Worm (Caenorhabditis elegans) whole organism, L3 larva: ENCODE measurements around the gene Y42H9B.3.

Experiments used
- R02D3.7 ChIP-seq: fragments of 150-350 bp; optimal IDR thresholded peaks from 2 replicates; lab custom pipeline; 2014; ENCODE audit warnings: missing biosample characterization, missing genetic modification characterization
- ama-1 ChIP-seq: fragments of 150-350 bp; optimal IDR thresholded peaks from 2 replicates; lab custom pipeline; 2018
- ceh-16 ChIP-seq: sonication (generic microtip); optimal IDR thresholded peaks from 2 replicates; lab custom pipeline; 2017; ENCODE audit warnings: missing biosample characterization, missing genetic modification characterization
- ceh-28 ChIP-seq: fragments of 150-350 bp; optimal IDR thresholded peaks from 2 replicates; lab custom pipeline; 2014; ENCODE audit warnings: missing biosample characterization, missing genetic modification reagents, missing genetic modification characterization
- ceh-82 ChIP-seq: fragments of 150-350 bp; optimal IDR thresholded peaks from 2 replicates; lab custom pipeline; 2014; ENCODE audit warnings: missing biosample characterization, missing genetic modification characterization
- daf-12 ChIP-seq: fragments of 150-350 bp; optimal IDR thresholded peaks from 2 replicates; lab custom pipeline; 2014; ENCODE audit warnings: missing biosample characterization, missing genetic modification reagents, missing genetic modification characterization
- egl-5 ChIP-seq: fragments of 150-350 bp; optimal IDR thresholded peaks from 2 replicates; lab custom pipeline; 2017; ENCODE audit warnings: missing biosample characterization, missing genetic modification reagents, missing genetic modification characterization, inconsistent platforms
- elt-1 ChIP-seq: fragments of 150-350 bp; optimal IDR thresholded peaks from 2 replicates; lab custom pipeline; 2014; ENCODE audit warnings: missing biosample characterization, missing genetic modification characterization
- elt-2 ChIP-seq: sonication (generic microtip); optimal IDR thresholded peaks from 2 replicates; lab custom pipeline; 2016; ENCODE audit warnings: missing genetic modification reagents, mild to moderate bottlenecking, missing genetic modification characterization, missing compliant biosample characterization
- elt-3 ChIP-seq, 3 experiments: fragments of 150-350 bp in 1 of 3; sonication (generic microtip) in 2 of 3; optimal IDR thresholded peaks; 2 replicates in 2 of 3; 4 replicates in 1 of 3; lab custom pipeline; 2014 to 2017; ENCODE audit warnings: missing biosample characterization in 3 of 3, missing genetic modification characterization in 3 of 3
- fkh-10 ChIP-seq: sonication (generic microtip); optimal IDR thresholded peaks from 2 replicates; lab custom pipeline; 2017; ENCODE audit warnings: missing biosample characterization, missing genetic modification reagents, missing genetic modification characterization
- fkh-2 ChIP-seq: fragments of 150-350 bp; optimal IDR thresholded peaks from 2 replicates; lab custom pipeline; 2014; ENCODE audit warnings: missing biosample characterization, missing genetic modification reagents, missing genetic modification characterization
- fos-1 ChIP-seq: fragments of 150-350 bp; optimal IDR thresholded peaks from 2 replicates; lab custom pipeline; 2014; ENCODE audit warnings: missing biosample characterization, missing genetic modification characterization
- hmg-11 ChIP-seq: sonication (generic microtip); optimal IDR thresholded peaks from 2 replicates; lab custom pipeline; 2016; ENCODE audit warnings: missing genetic modification characterization, missing compliant biosample characterization
- jun-1 ChIP-seq: fragments of 150-350 bp; optimal IDR thresholded peaks from 2 replicates; lab custom pipeline; 2014; ENCODE audit warnings: missing biosample characterization, missing genetic modification reagents, missing genetic modification characterization
- lin-15B ChIP-seq: fragments of 150-350 bp; optimal IDR thresholded peaks from 2 replicates; lab custom pipeline; 2014; ENCODE audit warnings: missing biosample characterization, missing genetic modification characterization
- lin-39 ChIP-seq: fragments of 150-350 bp; optimal IDR thresholded peaks from 2 replicates; lab custom pipeline; 2018; ENCODE audit warnings: missing biosample characterization, missing genetic modification reagents, missing genetic modification characterization
- lsy-12 ChIP-seq: sonication (generic microtip); optimal IDR thresholded peaks from 2 replicates; lab custom pipeline; 2016; ENCODE audit warnings: mild to moderate bottlenecking, missing genetic modification characterization, missing compliant biosample characterization
- nfya-1 ChIP-seq: sonication (generic microtip); optimal IDR thresholded peaks from 2 replicates; lab custom pipeline; 2017; ENCODE audit warnings: missing genetic modification characterization, mild to moderate bottlenecking, missing compliant biosample characterization, antibody characterized with exemption, moderate library complexity; ENCODE audit not compliant: insufficient read depth
- nhr-23 ChIP-seq: fragments of 150-350 bp; optimal IDR thresholded peaks from 2 replicates; lab custom pipeline; 2014; ENCODE audit warnings: missing biosample characterization, missing genetic modification reagents, missing genetic modification characterization
- nhr-237 ChIP-seq: fragments of 150-350 bp; optimal IDR thresholded peaks from 2 replicates; lab custom pipeline; 2014; ENCODE audit warnings: missing biosample characterization, missing genetic modification characterization
- nhr-25 ChIP-seq: sonication (generic microtip); optimal IDR thresholded peaks from 2 replicates; lab custom pipeline; 2017; ENCODE audit warnings: missing biosample characterization, missing genetic modification characterization
- nhr-43 ChIP-seq: sonication (generic microtip); optimal IDR thresholded peaks from 2 replicates; lab custom pipeline; 2016; ENCODE audit warnings: mild to moderate bottlenecking, missing genetic modification characterization, missing compliant biosample characterization; ENCODE audit not compliant: poor library complexity, severe bottlenecking
- nhr-77 ChIP-seq: fragments of 150-350 bp; optimal IDR thresholded peaks from 2 replicates; lab custom pipeline; 2014; ENCODE audit warnings: missing biosample characterization, missing genetic modification characterization
- pha-4 ChIP-seq: fragments of 150-350 bp; optimal IDR thresholded peaks from 2 replicates; lab custom pipeline; 2014; ENCODE audit warnings: missing biosample characterization, missing genetic modification reagents, missing genetic modification characterization
- pqm-1 ChIP-seq: fragments of 150-350 bp; optimal IDR thresholded peaks from 2 replicates; lab custom pipeline; 2017; ENCODE audit warnings: missing biosample characterization, missing genetic modification characterization, inconsistent platforms
- sea-2 ChIP-seq: fragments of 150-350 bp; sonication (generic microtip); optimal IDR thresholded peaks from 4 replicates; lab custom pipeline; 2014; ENCODE audit warnings: missing biosample characterization, missing genetic modification reagents, missing genetic modification characterization
- snpc-4 ChIP-seq: fragments of 150-350 bp; optimal IDR thresholded peaks from 2 replicates; lab custom pipeline; 2014; ENCODE audit warnings: missing biosample characterization, missing genetic modification characterization
- zag-1 ChIP-seq: fragments of 150-350 bp; optimal IDR thresholded peaks from 2 replicates; lab custom pipeline; 2014; ENCODE audit warnings: missing biosample characterization, missing genetic modification characterization
- ztf-11 ChIP-seq: fragments of 150-350 bp; optimal IDR thresholded peaks from 2 replicates; lab custom pipeline; 2014; ENCODE audit warnings: missing biosample characterization, missing genetic modification characterization
- ztf-4 ChIP-seq: fragments of 150-350 bp; optimal IDR thresholded peaks from 2 replicates; lab custom pipeline; 2014; ENCODE audit warnings: missing biosample characterization, missing genetic modification characterization

The Y42H9B.3 gene

DNA sequence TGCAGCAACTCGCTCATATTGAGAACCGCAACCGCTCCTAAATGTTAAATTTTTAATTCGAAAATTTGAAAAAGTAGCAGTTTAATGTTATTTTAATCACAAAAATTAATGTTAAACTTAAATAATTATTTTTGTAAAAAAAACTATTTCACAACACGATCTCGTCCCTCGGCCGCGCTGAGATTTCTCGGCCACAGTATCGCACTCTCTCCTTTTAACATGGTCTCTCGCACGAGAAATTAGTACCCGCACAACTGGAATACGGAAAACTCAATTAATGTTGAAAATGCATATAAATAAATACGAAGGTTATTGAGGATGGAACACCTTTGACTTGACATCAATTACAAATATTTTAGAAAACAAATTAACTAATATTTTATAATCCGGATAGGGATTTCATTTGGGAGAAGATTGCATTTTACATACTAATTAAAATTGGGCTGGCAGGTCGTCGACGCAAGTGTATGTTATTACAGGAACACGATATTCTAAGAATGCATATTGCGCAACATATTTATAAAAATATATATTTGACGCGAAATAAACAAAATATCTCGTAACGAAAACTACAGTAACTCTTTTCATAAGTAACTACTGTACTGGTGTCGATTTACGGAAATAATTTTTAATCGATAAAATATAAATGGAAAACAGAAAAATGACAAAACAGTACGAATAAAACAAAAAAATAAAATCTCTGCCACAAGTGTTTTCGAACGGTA is 7.7 kb upstream of the Y42H9B.3 start, which contains the start of gene dnc-4:
dnc-4 (minus strand) TSS at position 37 of the 725 bp plus-strand sequence.
- no peak for TF ChIP-seq nhr-77 (tag; lab: Kevin White, UChicago)
- TF ChIP-seq nhr-23 (tag; lab: Kevin White, UChicago): peak; percentile 12
- TF ChIP-seq fkh-2 (tag; lab: Kevin White, UChicago): no peak
- TF ChIP-seq nfya-1 (tag; lab: Kevin White, UChicago): peak; percentile 29
- TF ChIP-seq lin-15B: peak; percentile 45
- TF ChIP-seq hmg-11 (tag; lab: Kevin White, UChicago): peak; percentile 61
- TF ChIP-seq lin-39 (tag; lab: Kevin White, UChicago): peak; percentile 19
- peak; percentile 29 for TF ChIP-seq pha-4 (tag; lab: Kevin White, UChicago)

ce11 chrIV:8016694-8017093 is 4.5 kb upstream of the Y42H9B.3 start, which contains the start of gene elpc-4:
TSS of gene elpc-4 (plus strand) at chrIV:8016994.
- TF ChIP-seq sea-2 (GFP tag; lab: Kevin White, UChicago): no peak
- no peak for TF ChIP-seq ceh-28 (tag; lab: Kevin White, UChicago)
- no peak for TF ChIP-seq ama-1 (lab: Kevin White, UChicago)
- TF ChIP-seq jun-1 (tag; lab: Kevin White, UChicago): no peak
- TF ChIP-seq ceh-16 (tag; lab: Kevin White, UChicago): no peak
- no peak for TF ChIP-seq nfya-1 (tag; lab: Kevin White, UChicago)
- no peak for TF ChIP-seq lin-15B
- TF ChIP-seq lsy-12: no peak
- TF ChIP-seq fkh-10 (GFP tag; lab: Kevin White, UChicago): no peak
- no peak for TF ChIP-seq egl-5 (tag; lab: Kevin White, UChicago)
- no peak for TF ChIP-seq elt-1

DNA sequence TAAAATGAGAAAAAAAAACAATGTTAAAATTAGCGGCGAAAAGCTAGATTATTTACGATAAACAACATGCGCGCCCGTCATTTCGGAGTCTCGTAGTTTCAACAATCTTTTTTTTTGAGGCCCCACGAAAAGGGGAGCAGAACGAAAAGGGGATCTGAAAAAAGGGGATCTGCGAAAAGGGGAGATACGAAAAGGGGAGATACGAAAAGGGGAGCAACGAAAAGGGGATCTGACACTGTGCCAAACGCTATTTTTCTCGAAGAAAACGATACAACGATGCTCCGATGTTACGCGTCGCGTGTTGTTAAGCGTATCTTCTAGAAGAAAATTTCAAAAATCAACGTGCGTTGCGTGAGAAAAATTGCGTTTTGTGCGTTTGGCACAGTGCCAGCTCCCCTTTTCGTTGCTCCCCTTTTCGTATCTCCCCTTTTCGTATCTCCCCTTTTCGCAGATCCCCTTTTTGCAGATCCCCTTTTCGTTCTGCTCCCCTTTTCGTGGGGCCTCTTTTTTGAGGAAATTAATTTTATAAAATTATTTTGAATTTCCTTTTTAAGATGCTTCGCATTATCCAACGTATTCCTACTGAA is 3.6 kb upstream of the Y42H9B.3 start, which contains the start of gene C26B2.7:
C26B2.7 (plus strand) TSS at position 549 of the 587 bp plus-strand sequence.
- TF ChIP-seq snpc-4 (tag; lab: Kevin White, UChicago): peak; percentile 20
- peak; percentile 37 for TF ChIP-seq hmg-11 (tag; lab: Kevin White, UChicago)
- peak; percentile 29 for TF ChIP-seq jun-1 (tag; lab: Kevin White, UChicago)
- peak; percentile 52 for TF ChIP-seq lin-15B
- peak; percentile 36 for TF ChIP-seq ceh-82 (tag; lab: Kevin White, UChicago)
- peak; percentile 55 for TF ChIP-seq nfya-1 (tag; lab: Kevin White, UChicago)
- peak; percentile 31 for TF ChIP-seq elt-2 (tag; lab: Kevin White, UChicago)
- peak; percentile 87 for TF ChIP-seq R02D3.7 (tag; lab: Kevin White, UChicago)
- TF ChIP-seq nhr-23 (tag; lab: Kevin White, UChicago): peak; percentile 19
- peak; percentile 74 for TF ChIP-seq pha-4 (tag; lab: Kevin White, UChicago)
- TF ChIP-seq nhr-43 (tag; lab: Kevin White, UChicago): peak; percentile 80
- TF ChIP-seq lsy-12: peak; percentile 44
- TF ChIP-seq, all 47 proteins: peak for 12; not testable (repeated sequence) for 35

DNA sequence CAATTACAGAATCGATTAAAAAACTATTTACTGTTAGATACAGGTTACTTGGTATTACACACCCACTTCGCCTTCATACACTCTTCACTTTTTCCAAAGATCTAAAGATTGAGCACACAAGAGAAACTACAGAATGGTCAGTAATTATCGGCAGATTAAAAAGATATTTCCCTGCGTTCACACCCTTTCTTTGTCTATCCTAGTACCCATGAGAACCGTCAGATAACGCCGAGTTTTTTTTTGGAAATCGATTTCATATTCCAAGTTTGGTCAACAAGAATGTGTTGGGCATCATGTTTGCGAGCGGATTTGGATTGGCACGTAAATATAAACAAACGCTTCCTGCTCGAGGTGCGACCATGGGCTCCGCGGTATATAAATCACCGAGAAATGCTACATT is 1.6 kb upstream of the Y42H9B.3 start, which contains the start of gene C26B2.8:
C26B2.8 (plus strand) TSS at position 301 of the 400 bp plus-strand sequence.
- no peak for TF ChIP-seq ztf-4
- no peak for TF ChIP-seq ceh-82 (tag; lab: Kevin White, UChicago)
- TF ChIP-seq nhr-237 (tag; lab: Kevin White, UChicago): no peak
- TF ChIP-seq zag-1: no peak
- no peak for TF ChIP-seq pqm-1 (tag; lab: Kevin White, UChicago)
- TF ChIP-seq R02D3.7 (tag; lab: Kevin White, UChicago): no peak
- TF ChIP-seq nhr-77 (tag; lab: Kevin White, UChicago): no peak
- no peak for TF ChIP-seq fos-1
- TF ChIP-seq nhr-25 (tag; lab: Kevin White, UChicago): no peak
- no peak for TF ChIP-seq lin-15B
- no peak for TF ChIP-seq hmg-11 (tag; lab: Kevin White, UChicago)
- no peak for TF ChIP-seq elt-1
- TF ChIP-seq daf-12: no peak
- TF ChIP-seq elt-3 (tag; optimal IDR thresholded peaks at IDR 0.05; lab: Kevin White, UChicago): no peak
- no peak for TF ChIP-seq nhr-23 (tag; lab: Kevin White, UChicago)
- TF ChIP-seq ztf-11 (tag; lab: Kevin White, UChicago): no peak
- no peak for TF ChIP-seq ceh-16 (tag; lab: Kevin White, UChicago)
